Worm (Caenorhabditis elegans) whole organism, L1 larva: ENCODE measurements around the gene T05A8.11.

Experiments used
- egl-13 ChIP-seq: sonication (generic microtip); optimal IDR thresholded peaks from 2 replicates; lab custom pipeline; 2016; ENCODE audit warnings: missing genotype, missing genetic modification reagents, missing genetic modification characterization, missing compliant biosample characterization
- lin-15B ChIP-seq: fragments of 150-350 bp; sonication (generic microtip); optimal IDR thresholded peaks from 3 replicates; lab custom pipeline; 2014; ENCODE audit warnings: missing biosample characterization, missing genetic modification characterization
- lir-3 ChIP-seq: sonication (generic microtip); optimal IDR thresholded peaks from 2 replicates; lab custom pipeline; 2016; ENCODE audit warnings: mild to moderate bottlenecking, missing genetic modification characterization, moderate library complexity, missing compliant biosample characterization; ENCODE audit not compliant: poor library complexity
- lsy-2 ChIP-seq, 2 experiments: fragments of 150-350 bp; optimal IDR thresholded peaks; 2 replicates each; lab custom pipeline; 2014; ENCODE audit warnings: missing biosample characterization in 2 of 2, missing genetic modification characterization in 2 of 2
- nhr-28 ChIP-seq: fragments of 150-350 bp; optimal IDR thresholded peaks from 2 replicates; lab custom pipeline; 2014; ENCODE audit warnings: missing biosample characterization, missing genetic modification characterization
- skn-1 ChIP-seq: fragments of 150-350 bp; optimal IDR thresholded peaks from 2 replicates; lab custom pipeline; 2014; ENCODE audit warnings: missing biosample characterization, missing genetic modification characterization
- sox-4 ChIP-seq: sonication (generic microtip); optimal IDR thresholded peaks from 2 replicates; lab custom pipeline; 2016; ENCODE audit warnings: missing genetic modification characterization, missing compliant biosample characterization
- unc-62 ChIP-seq: fragments of 150-350 bp; optimal IDR thresholded peaks from 2 replicates; lab custom pipeline; 2014; ENCODE audit warnings: missing biosample characterization, missing genetic modification reagents, missing genetic modification characterization
- zag-1 ChIP-seq: fragments of 150-350 bp; optimal IDR thresholded peaks from 2 replicates; lab custom pipeline; 2014; ENCODE audit warnings: missing biosample characterization, missing genetic modification characterization
- ztf-11 ChIP-seq, 2 experiments: sonication (generic microtip); optimal IDR thresholded peaks; 2 replicates each; lab custom pipeline; 2016 to 2017; ENCODE audit warnings: missing genetic modification characterization in 2 of 2, missing biosample characterization in 1 of 2, missing compliant biosample characterization in 1 of 2

ce11 chrII:2698378-2698777 is 27.1 kb downstream of the T05A8.11 start, which contains the start of gene sri-62:
- TF ChIP-seq zag-1 (tag; lab: Kevin White, UChicago) = no peak
- TF ChIP-seq lir-3 = no peak
- TF ChIP-seq nhr-28 = no peak
- TF ChIP-seq skn-1 (tag; lab: Kevin White, UChicago) = no peak
- TF ChIP-seq lin-15B = no peak
- no peak for TF ChIP-seq ztf-11 (tag; optimal IDR thresholded peaks at IDR 0.05; lab: Kevin White, UChicago)
- no peak for TF ChIP-seq sox-4 (tag; lab: Kevin White, UChicago)
- TF ChIP-seq lsy-2 (tag; optimal IDR thresholded peaks at IDR 0.05; lab: Kevin White, UChicago) = no peak
- TF ChIP-seq egl-13 (tag; lab: Kevin White, UChicago) = no peak
- TF ChIP-seq unc-62 (GFP tag; lab: Kevin White, UChicago) = no peak
